Worm (Caenorhabditis elegans): ENCODE data around the gene clec-170.

DNA sequence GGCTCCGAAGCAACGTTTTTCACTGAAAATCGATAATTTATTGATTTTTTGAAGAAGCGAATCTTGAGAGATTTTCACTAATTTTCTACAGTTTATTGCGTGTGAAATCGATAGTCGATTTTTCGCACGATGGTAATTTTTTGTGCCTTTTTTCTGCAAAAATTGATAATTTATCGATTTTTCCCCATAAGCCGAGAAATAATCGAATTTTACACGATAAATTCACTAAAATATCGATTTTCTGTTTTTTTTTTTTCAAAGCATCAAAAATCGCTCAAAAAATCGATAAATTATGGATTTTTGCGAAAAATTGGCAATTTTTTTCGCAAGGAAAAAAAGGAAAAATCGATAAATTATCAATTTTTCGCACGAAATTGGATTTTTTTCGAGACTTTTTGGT is 30.9 kb upstream of the clec-170 start:
- TF ChIP-seq ztf-3 (GFP tag; optimal IDR thresholded peaks at IDR 0.05) (no peak), unc-62 (GFP tag; optimal IDR thresholded peaks at IDR 0.05) (no peak), nfya-1 (tag; optimal IDR thresholded peaks at IDR 0.05; ENCODE audit: borderline replicate concordance, insufficient read depth) (no peak), ceh-100 (GFP tag; IDR thresholded peaks at IDR 0.05) (no peak), F37B4.10 (GFP tag; IDR thresholded peaks at IDR 0.05) (no peak), ccch-3 (GFP tag; optimal IDR thresholded peaks at IDR 0.05) (no peak), pbrm-1 (GFP tag; IDR thresholded peaks at IDR 0.05) (no peak), ztf-26 (tag; optimal IDR thresholded peaks at IDR 0.05) (no peak)

Data from whole organism, young adult.